Worm (Caenorhabditis elegans): ENCODE results near the gene cyn-6.

cyn-6 gene

ce11 chrIII:783254-783753 is 10.1 kb downstream of the cyn-6 start, which contains the start of the genes dagl-2 and ppm-1.G (continued):
- TF ChIP-seq nhr-80 (tag; optimal IDR thresholded peaks at IDR 0.05) = peak; percentile 28
- no peak for TF ChIP-seq F10E7.11 (tag; optimal IDR thresholded peaks at IDR 0.05)
- TF ChIP-seq madf-8 (GFP tag; conservative IDR thresholded peaks at IDR 0.05) = no peak
- TF ChIP-seq snpc-1.1 (tag; optimal IDR thresholded peaks at IDR 0.05; ENCODE audit: insufficient read depth) = no peak
- TF ChIP-seq D2030.7 (GFP tag; IDR thresholded peaks at IDR 0.05) = no peak
- TF ChIP-seq nhr-27 (tag; optimal IDR thresholded peaks at IDR 0.05) = no peak
- TF ChIP-seq B0019.2 (GFP tag; conservative IDR thresholded peaks at IDR 0.05) = no peak

ce11 chrIII:789604-790003 is 16.4 kb downstream of the cyn-6 start:
- TF ChIP-seq nfya-2 (GFP tag; IDR thresholded peaks at IDR 0.05) (no peak), F39B2.1 (GFP tag; IDR thresholded peaks at IDR 0.05) (0 out of 2 replicates have a peak, but pooled peaks have one; percentile 38)

ce11 chrIII:790591-790990 is 17.4 kb downstream of the cyn-6 start:
- TF ChIP-seq hlh-26 (GFP tag; conservative IDR thresholded peaks at IDR 0.05) (no peak), lin-35 (GFP tag; optimal IDR thresholded peaks at IDR 0.05) (no peak), F49E8.2 (tag; optimal IDR thresholded peaks at IDR 0.05; ENCODE audit: insufficient read depth) (no peak), rcor-1 (GFP tag; IDR thresholded peaks at IDR 0.05) (no peak), K12H6.12 (tag; optimal IDR thresholded peaks at IDR 0.05) (no peak), snpc-1.3 (tag; optimal IDR thresholded peaks at IDR 0.05; ENCODE audit: insufficient read depth) (no peak), nfya-1 (tag; optimal IDR thresholded peaks at IDR 0.05; ENCODE audit: borderline replicate concordance, insufficient read depth) (no peak), rec-8 (tag; optimal IDR thresholded peaks at IDR 0.05) (no peak), let-526 (GFP tag; IDR thresholded peaks at IDR 0.05) (no peak), Y53G8AR.9 (GFP tag; conservative IDR thresholded peaks at IDR 0.05) (no peak), akir-1 (GFP tag; optimal IDR thresholded peaks at IDR 0.05) (no peak), F37B4.10 (GFP tag; IDR thresholded peaks at IDR 0.05) (no peak), lir-1 (GFP tag; conservative IDR thresholded peaks at IDR 0.05) (no peak)

ce11 chrIII:793595-793994 is 20.4 kb downstream of the cyn-6 start, which contains the start of gene snt-2:
Gene snt-2 (minus strand): TSS chrIII:793733.
- TF ChIP-seq sdz-38 (tag; optimal IDR thresholded peaks at IDR 0.05) = no peak
- no peak for TF ChIP-seq snpc-4 (GFP tag; optimal IDR thresholded peaks at IDR 0.05)
- TF ChIP-seq snpc-4 (tag; optimal IDR thresholded peaks at IDR 0.05) = peak in 1 of 4 experiments; percentile 3
- no peak for TF ChIP-seq F10E7.11 (tag; optimal IDR thresholded peaks at IDR 0.05)
- TF ChIP-seq ZK185.1 (tag; optimal IDR thresholded peaks at IDR 0.05; ENCODE audit: poor library complexity, severe bottlenecking) = peak; percentile 25
- TF ChIP-seq ceh-79 (tag; optimal IDR thresholded peaks at IDR 0.05) = no peak
- TF ChIP-seq F57A8.1 (GFP tag; optimal IDR thresholded peaks at IDR 0.05) = no peak
- TF ChIP-seq dpff-1 (tag; optimal IDR thresholded peaks at IDR 0.05) = no peak
- 0 out of 2 replicates have a peak, but pooled peaks have one; percentile 13 for TF ChIP-seq madf-8 (GFP tag; conservative IDR thresholded peaks at IDR 0.05)
- no peak for TF ChIP-seq hrde-1 (tag; optimal IDR thresholded peaks at IDR 0.05; ENCODE audit: borderline replicate concordance)
- no peak for TF ChIP-seq T26A5.8 (tag; optimal IDR thresholded peaks at IDR 0.05)
- TF ChIP-seq Y67H2A.10 (GFP tag; conservative IDR thresholded peaks at IDR 0.05) = no peak
- TF ChIP-seq unc-130 (GFP tag; optimal IDR thresholded peaks at IDR 0.05) = no peak
- TF ChIP-seq lag-1 (GFP tag; IDR thresholded peaks at IDR 0.05) = no peak
- no peak for TF ChIP-seq ets-4 (GFP tag; optimal IDR thresholded peaks at IDR 0.05)
- peak; percentile 73 for TF ChIP-seq pbrm-1 (GFP tag; IDR thresholded peaks at IDR 0.05)
- no peak for TF ChIP-seq ztf-28 (GFP tag; IDR thresholded peaks at IDR 0.05)
- no peak for TF ChIP-seq zim-3 (tag; optimal IDR thresholded peaks at IDR 0.05)
- TF ChIP-seq ccch-3 (GFP tag; optimal IDR thresholded peaks at IDR 0.05) = no peak
- TF ChIP-seq snpc-3.4 (tag; optimal IDR thresholded peaks at IDR 0.05) = peak; percentile 19
- no peak for TF ChIP-seq F22D6.2 (tag; optimal IDR thresholded peaks at IDR 0.05)
- no peak for TF ChIP-seq C17E4.6 (GFP tag; IDR thresholded peaks at IDR 0.05)
- peak; percentile 47 for TF ChIP-seq lin-40 (tag; optimal IDR thresholded peaks at IDR 0.05)
